Fruit fly (Drosophila melanogaster): Measurements from ENCODE around the gene CG9386.
A peak's percentile ranks its signal among the peaks of the same experiment; 100 is the strongest.

Gene CG9386

dm6 chr3R:9515860-9516344 is 39.3 kb downstream of the CG9386 start, which contains the start of the genes mRpL47, CG8176 and Kdm3 (continued):
- TF ChIP-seq Dad (GFP tag; optimal IDR thresholded peaks at IDR 0.05) (peak; percentile 72), sim (GFP tag; IDR thresholded peaks at IDR 0.05) (no peak), lbe (GFP tag; optimal IDR thresholded peaks at IDR 0.05) (no peak), CG9215 (GFP tag; IDR thresholded peaks at IDR 0.05) (no peak), cg (GFP tag; optimal IDR thresholded peaks at IDR 0.05) (peak; percentile 96), dpn (GFP tag; optimal IDR thresholded peaks at IDR 0.05) (peak; percentile 78), CG13624 (GFP tag; optimal IDR thresholded peaks at IDR 0.05) (peak; percentile 77), tna (GFP tag; IDR thresholded peaks at IDR 0.05; ENCODE audit: partially characterized antibody) (no peak), tin (GFP tag; optimal IDR thresholded peaks at IDR 0.05) (peak; percentile 68), sug (tag; optimal IDR thresholded peaks at IDR 0.05) (peak; percentile 74), PHDP (tag; optimal IDR thresholded peaks at IDR 0.05) (peak; percentile 1), Aef1 (GFP tag; IDR thresholded peaks at IDR 0.05) (no peak), Pdp1 (GFP tag; optimal IDR thresholded peaks at IDR 0.05) (peak; percentile 64 to 97), CG1603 (tag; optimal IDR thresholded peaks at IDR 0.05) (peak; percentile 94), unpg (GFP tag; optimal IDR thresholded peaks at IDR 0.05) (peak; percentile 25), shn (GFP tag; optimal IDR thresholded peaks at IDR 0.05) (peak; percentile 79), fru (optimal IDR thresholded peaks at IDR 0.05) (no peak), pros (GFP tag; optimal IDR thresholded peaks at IDR 0.05) (no peak), CG18262 (tag; optimal IDR thresholded peaks at IDR 0.05) (peak; percentile 43), CG18764 (GFP tag; optimal IDR thresholded peaks at IDR 0.05) (peak; percentile 55), h (optimal IDR thresholded peaks at IDR 0.05) (no peak), ac (GFP tag; optimal IDR thresholded peaks at IDR 0.05) (no peak), yki (optimal IDR thresholded peaks at IDR 0.05) (no peak), slbo (GFP tag; IDR thresholded peaks at IDR 0.05) (no peak), phol (tag; optimal IDR thresholded peaks at IDR 0.05) (peak; percentile 87), CG33557 (GFP tag; optimal IDR thresholded peaks at IDR 0.05) (no peak), Doc2 (GFP tag; IDR thresholded peaks at IDR 0.05) (no peak), knrl (GFP tag; IDR thresholded peaks at IDR 0.05; ENCODE audit: partially characterized antibody) (no peak), CG8290 (GFP tag; optimal IDR thresholded peaks at IDR 0.05) (no peak), CG8290 (tag; optimal IDR thresholded peaks at IDR 0.05) (peak in 1 of 2 experiments; percentile 95), Scr (GFP tag; IDR thresholded peaks at IDR 0.05; ENCODE audit: partially characterized antibody) (no peak), CG6254 (GFP tag; optimal IDR thresholded peaks at IDR 0.05) (no peak), CG15601 (tag; optimal IDR thresholded peaks at IDR 0.05) (peak; percentile 81), HLH54F (GFP tag; optimal IDR thresholded peaks at IDR 0.05) (peak; percentile 83), tup (GFP tag; optimal IDR thresholded peaks at IDR 0.05) (no peak), H15 (GFP tag; IDR thresholded peaks at IDR 0.05) (no peak), hth (optimal IDR thresholded peaks at IDR 0.05) (no peak), CG7987 (GFP tag; optimal IDR thresholded peaks at IDR 0.05) (peak; percentile 76), CG15696 (tag; optimal IDR thresholded peaks at IDR 0.05) (peak; percentile 51), row (GFP tag; IDR thresholded peaks at IDR 0.05) (no peak), CG12219 (GFP tag; optimal IDR thresholded peaks at IDR 0.05) (no peak), ftz-f1 (GFP tag; optimal IDR thresholded peaks at IDR 0.05) (peak; percentile 26), twi (tag; optimal IDR thresholded peaks at IDR 0.05) (peak; percentile 28), Hr3 (GFP tag; optimal IDR thresholded peaks at IDR 0.05) (peak; percentile 48), eyg (GFP tag; optimal IDR thresholded peaks at IDR 0.05) (peak; percentile 56), CG3407 (GFP tag; optimal IDR thresholded peaks at IDR 0.05) (no peak), Max (GFP tag; optimal IDR thresholded peaks at IDR 0.05) (peak; percentile 13), CG9727 (GFP tag; optimal IDR thresholded peaks at IDR 0.05) (peak; percentile 28), CG14014 (GFP tag; IDR thresholded peaks at IDR 0.05) (no peak), CG13123 (GFP tag; optimal IDR thresholded peaks at IDR 0.05) (peak; percentile 71), crol (GFP tag; IDR thresholded peaks at IDR 0.05) (no peak), kah (GFP tag; optimal IDR thresholded peaks at IDR 0.05) (no peak), B-H2 (GFP tag; optimal IDR thresholded peaks at IDR 0.05) (peak; percentile 86)

All from whole organism, embryonic.